Worm (Caenorhabditis elegans) whole organism, early embryonic: ENCODE measurements around the gene bcmo-1.

ENCODE experiments used
- B0310.2 ChIP-seq: sonication (generic microtip); optimal IDR thresholded peaks from 2 replicates; lab custom pipeline; 2016; ENCODE audit warnings: mild to moderate bottlenecking, missing genetic modification characterization, missing compliant biosample characterization
- F13C5.2 ChIP-seq: sonication (generic microtip); optimal IDR thresholded peaks from 2 replicates; lab custom pipeline; 2017; ENCODE audit warnings: mild to moderate bottlenecking, missing genetic modification characterization, inconsistent platforms, missing compliant biosample characterization
- aly-1 ChIP-seq: sonication (generic microtip); optimal IDR thresholded peaks from 2 replicates; lab custom pipeline; 2016; ENCODE audit warnings: missing genetic modification characterization, missing compliant biosample characterization
- ama-1 ChIP-seq: fragments of 150-350 bp; optimal IDR thresholded peaks from 2 replicates; lab custom pipeline; 2014
- ceh-13 ChIP-seq: fragments of 200-800 bp; sonication (Bioruptor generic); optimal IDR thresholded peaks from 2 replicates; lab custom pipeline; 2018; ENCODE audit warnings: mild to moderate bottlenecking, missing genetic modification characterization, missing compliant biosample characterization
- ceh-36 ChIP-seq: sonication (generic microtip); optimal IDR thresholded peaks from 2 replicates; lab custom pipeline; 2016; ENCODE audit warnings: missing genetic modification characterization, inconsistent platforms, missing compliant biosample characterization
- ets-7 ChIP-seq: sonication (generic microtip); optimal IDR thresholded peaks from 2 replicates; lab custom pipeline; 2016; ENCODE audit warnings: missing genotype, missing genetic modification characterization, missing compliant biosample characterization
- flt-1 ChIP-seq: fragments of 200-800 bp; sonication (Bioruptor generic); IDR thresholded peaks from 2 replicates; pipeline ENCODE4 v1.3.6; 2022; ENCODE audit warnings: missing genetic modification characterization, missing compliant biosample characterization
- hmbx-1 ChIP-seq: sonication (generic microtip); optimal IDR thresholded peaks from 2 replicates; lab custom pipeline; 2016; ENCODE audit warnings: mild to moderate bottlenecking, missing genetic modification characterization, missing compliant biosample characterization
- hmg-4 ChIP-seq: fragments of 200-800 bp; sonication (Bioruptor generic); optimal IDR thresholded peaks from 2 replicates; lab custom pipeline; 2018; ENCODE audit warnings: mild to moderate bottlenecking, missing genetic modification characterization, missing compliant biosample characterization
- hnd-1 ChIP-seq: sonication (generic microtip); optimal IDR thresholded peaks from 2 replicates; lab custom pipeline; 2016; ENCODE audit warnings: missing genetic modification characterization, missing compliant biosample characterization
- pes-1 ChIP-seq: fragments of 200-800 bp; sonication (Bioruptor generic); IDR thresholded peaks from 2 replicates; pipeline ENCODE4 v1.3.6; 2022; ENCODE audit warnings: missing genetic modification reagents, missing genetic modification characterization, missing compliant biosample characterization
- scrt-1 ChIP-seq: fragments of 200-800 bp; sonication (Bioruptor generic); IDR thresholded peaks from 2 replicates; pipeline ENCODE4 v1.3.6; 2022; ENCODE audit warnings: missing genetic modification characterization, missing compliant biosample characterization
- sea-1 ChIP-seq: fragments of 200-800 bp; sonication (Bioruptor generic); conservative IDR thresholded peaks from 2 replicates; pipeline ENCODE4 v1.3.6; 2022; ENCODE audit warnings: missing genetic modification characterization, missing compliant biosample characterization
- tbx-11 ChIP-seq: fragments of 200-800 bp; sonication (Bioruptor generic); IDR thresholded peaks from 2 replicates; pipeline ENCODE4 v1.3.6; 2022; ENCODE audit warnings: missing genetic modification characterization, missing compliant biosample characterization
- tbx-37 ChIP-seq: fragments of 200-800 bp; sonication (Bioruptor generic); conservative IDR thresholded peaks from 2 replicates; pipeline ENCODE4 v1.3.6; 2022; ENCODE audit warnings: missing genetic modification reagents, missing genetic modification characterization, missing compliant biosample characterization
- tra-4 ChIP-seq: sonication (generic microtip); optimal IDR thresholded peaks from 2 replicates; lab custom pipeline; 2017; ENCODE audit warnings: missing genetic modification characterization, missing compliant biosample characterization

Gene bcmo-1

DNA sequence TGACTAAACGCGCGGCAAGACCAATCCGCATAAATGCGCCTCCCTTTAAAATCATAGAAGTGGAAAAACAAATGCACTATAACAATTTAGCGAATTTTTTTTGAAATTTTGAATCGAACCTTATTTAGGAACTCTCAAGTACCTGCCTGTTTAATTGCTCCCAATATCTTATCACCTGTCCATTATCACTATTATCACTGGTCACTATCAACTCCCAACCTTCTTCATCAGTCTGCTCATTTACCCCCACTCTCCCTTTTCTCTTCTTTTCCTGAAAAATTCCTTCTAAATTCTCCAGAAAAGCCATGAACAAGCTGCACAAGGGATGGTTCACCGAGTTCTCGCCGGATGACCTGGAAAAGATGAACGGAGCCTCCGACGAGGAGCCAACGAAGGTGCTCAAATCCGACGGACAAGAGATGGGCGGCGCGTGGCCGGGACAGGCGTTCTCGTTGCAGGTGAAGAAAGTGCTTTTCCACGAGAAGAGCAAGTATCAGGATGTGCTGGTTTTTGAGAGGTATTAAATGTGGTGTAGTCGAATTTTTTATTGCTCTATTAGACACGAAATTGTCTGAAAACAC, 23.8 kb upstream of the bcmo-1 start, which contains the start of gene spds-1:
Gene spds-1, plus strand, starts transcription at position 298 of the 581 bp plus-strand sequence.
- TF ChIP-seq F13C5.2 (tag; lab: Kevin White, UChicago), result no peak
- no peak for TF ChIP-seq tbx-37 (GFP tag; lab: Robert Waterston, UW)
- TF ChIP-seq ceh-13 (GFP tag; lab: Kevin White, UChicago), result no peak
- TF ChIP-seq hnd-1, result no peak
- TF ChIP-seq ets-7 (tag; lab: Kevin White, UChicago), result no peak
- no peak for TF ChIP-seq aly-1
- TF ChIP-seq ceh-36, result no peak
- TF ChIP-seq hmbx-1, result no peak
- no peak for TF ChIP-seq flt-1 (GFP tag; lab: Robert Waterston, UW)
- no peak for TF ChIP-seq scrt-1
- TF ChIP-seq B0310.2 (tag; lab: Kevin White, UChicago), result no peak
- TF ChIP-seq ama-1 (lab: Kevin White, UChicago), result no peak
- TF ChIP-seq hmg-4 (GFP tag; lab: Kevin White, UChicago), result no peak
- TF ChIP-seq sea-1, result no peak
- no peak for TF ChIP-seq tbx-11
- TF ChIP-seq pes-1 (GFP tag; lab: Robert Waterston, UW), result no peak
- TF ChIP-seq tra-4, result no peak

DNA sequence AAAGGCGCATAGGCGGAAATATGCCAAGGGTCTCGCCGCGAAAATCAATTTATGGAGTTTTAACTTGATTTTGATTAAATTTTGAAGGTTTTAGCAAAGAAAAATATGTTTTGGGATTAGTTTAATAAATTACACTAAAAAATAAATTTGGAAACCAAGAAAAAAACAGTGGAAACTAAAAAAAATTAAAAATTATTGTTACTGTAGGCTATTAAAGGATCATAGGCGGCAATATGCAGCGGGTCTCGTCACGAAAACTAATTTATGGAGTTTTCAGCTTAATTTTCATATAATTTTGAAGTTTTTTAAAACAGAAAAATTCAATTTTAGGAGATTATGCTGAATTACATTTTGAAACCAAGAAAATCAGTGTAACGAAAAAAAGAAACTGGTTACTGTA, 21.7 kb upstream of the bcmo-1 start:
- TF ChIP-seq sea-1 (no peak), tbx-37 (GFP tag; lab: Robert Waterston, UW) (no peak), B0310.2 (tag; lab: Kevin White, UChicago) (no peak), hnd-1 (no peak), ceh-36 (no peak), hmbx-1 (no peak), tbx-11 (no peak), tra-4 (no peak), pes-1 (GFP tag; lab: Robert Waterston, UW) (no peak)

DNA sequence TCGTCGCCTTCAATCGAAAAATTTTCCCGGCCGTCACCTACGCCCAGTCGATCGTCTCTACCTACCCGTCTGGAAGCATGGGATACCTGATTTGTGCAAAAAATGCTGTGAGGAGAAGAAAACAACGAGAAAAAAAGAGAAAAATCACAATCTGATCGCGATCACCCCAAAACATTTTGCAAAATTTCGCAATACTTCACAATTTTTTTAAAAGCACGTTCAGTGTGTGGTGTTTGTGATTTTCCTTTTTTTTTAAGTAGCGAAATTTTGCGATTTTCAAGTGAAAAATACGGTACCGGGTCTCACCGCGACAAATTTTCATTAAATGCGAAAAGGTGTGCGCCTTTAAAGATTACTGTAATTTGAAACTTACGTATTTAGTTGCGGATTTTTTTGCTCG, 20.8 kb upstream of the bcmo-1 start:
- TF ChIP-seq tra-4 (no peak), pes-1 (GFP tag; lab: Robert Waterston, UW) (no peak), tbx-11 (no peak), ceh-36 (no peak)

DNA sequence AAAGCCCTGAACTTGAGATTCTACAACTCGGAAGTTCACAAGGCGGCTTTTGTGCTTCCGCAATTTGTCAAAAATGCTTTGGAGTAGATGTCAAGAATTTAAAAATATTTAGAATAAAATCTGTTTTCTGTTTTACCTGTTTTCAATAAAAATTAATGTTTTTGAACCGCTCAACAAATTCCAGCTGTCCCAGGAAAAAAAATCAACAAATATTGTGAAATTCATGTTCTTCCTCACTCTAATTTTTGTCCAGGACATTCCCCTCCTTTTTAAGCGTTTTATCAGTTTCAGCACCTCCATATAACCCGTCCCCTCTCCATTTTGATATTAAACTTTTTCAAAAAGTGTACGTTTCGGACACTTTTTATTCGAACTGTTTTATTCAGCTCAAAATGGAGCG, 19.8 kb upstream of the bcmo-1 start, which contains the start of gene Y46G5A.20:
Gene Y46G5A.20, plus strand, starts transcription at position 301 of the 400 bp plus-strand sequence.
- no peak for TF ChIP-seq hnd-1

DNA sequence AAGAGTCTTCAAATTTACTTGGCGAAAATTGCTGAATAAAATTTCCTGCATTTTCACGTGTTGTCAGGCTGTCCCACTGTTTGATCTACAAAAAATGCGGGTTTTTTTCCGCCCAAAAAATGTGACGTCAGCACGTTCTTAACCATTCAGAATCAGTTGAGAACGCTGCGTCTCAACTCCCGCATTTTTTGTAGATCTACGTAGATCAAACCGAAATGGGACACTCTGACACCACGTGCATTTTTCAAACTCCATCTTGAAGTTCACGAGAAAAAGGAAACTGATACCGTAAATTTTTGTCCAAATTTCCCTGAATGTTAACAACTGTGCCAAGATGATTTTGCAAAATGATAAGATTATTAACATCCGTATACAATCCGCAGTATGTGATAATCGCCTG, 17.2 kb upstream of the bcmo-1 start:
- TF ChIP-seq pes-1 (GFP tag; lab: Robert Waterston, UW), result no peak
- TF ChIP-seq tbx-11, result no peak
- no peak for TF ChIP-seq scrt-1
- TF ChIP-seq ceh-13 (GFP tag; lab: Kevin White, UChicago), result no peak
- no peak for TF ChIP-seq B0310.2 (tag; lab: Kevin White, UChicago)
- TF ChIP-seq F13C5.2 (tag; lab: Kevin White, UChicago), result no peak

DNA sequence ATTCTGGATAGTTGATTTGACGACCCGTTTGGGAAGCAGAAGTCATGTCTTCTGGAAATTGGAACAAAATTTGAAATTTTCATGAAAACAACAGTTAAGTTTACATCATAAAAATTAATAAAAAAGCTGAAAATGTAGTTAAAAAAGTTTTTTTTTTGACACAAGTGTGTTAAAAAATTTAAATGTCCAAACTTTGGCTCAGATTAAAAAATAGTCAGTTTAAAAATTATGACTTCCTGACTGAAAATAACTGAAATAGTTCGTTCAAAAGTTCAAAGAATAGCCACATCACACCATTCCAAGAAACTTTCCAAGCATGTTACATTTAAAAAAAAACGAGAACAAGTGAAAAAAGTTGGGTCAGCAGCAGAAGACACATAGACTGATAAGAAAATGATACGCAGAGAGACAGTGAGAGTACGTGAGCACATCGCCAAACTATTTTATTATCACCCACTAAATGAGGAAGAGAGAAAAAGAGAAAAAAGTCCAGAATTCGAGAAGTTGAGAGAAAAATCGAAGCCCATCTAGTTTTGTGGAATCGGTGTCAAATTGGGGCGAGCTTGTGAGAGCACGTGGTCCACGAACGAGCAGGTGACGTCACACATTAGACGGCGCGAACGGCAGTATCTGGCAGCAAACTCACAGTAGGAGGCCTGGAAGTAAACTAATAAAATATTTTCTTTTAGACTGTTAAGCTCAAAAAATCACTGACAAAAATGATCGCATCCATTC, 13.9 kb upstream of the bcmo-1 start, which contains the start of gene acl-7:
Gene acl-7, minus strand, starts transcription at position 51 of the 735 bp plus-strand sequence.
- no peak for TF ChIP-seq tbx-37 (GFP tag; lab: Robert Waterston, UW)
- no peak for TF ChIP-seq B0310.2 (tag; lab: Kevin White, UChicago)
- TF ChIP-seq pes-1 (GFP tag; lab: Robert Waterston, UW), result no peak
- no peak for TF ChIP-seq scrt-1
- no peak for TF ChIP-seq aly-1
- no peak for TF ChIP-seq hnd-1
- TF ChIP-seq hmbx-1, result no peak
- no peak for TF ChIP-seq ceh-36
- no peak for TF ChIP-seq ceh-13 (GFP tag; lab: Kevin White, UChicago)
- TF ChIP-seq hmg-4 (GFP tag; lab: Kevin White, UChicago), result no peak
- no peak for TF ChIP-seq sea-1
- TF ChIP-seq F13C5.2 (tag; lab: Kevin White, UChicago), result no peak
- TF ChIP-seq flt-1 (GFP tag; lab: Robert Waterston, UW), result no peak
- TF ChIP-seq ets-7 (tag; lab: Kevin White, UChicago), result no peak

DNA sequence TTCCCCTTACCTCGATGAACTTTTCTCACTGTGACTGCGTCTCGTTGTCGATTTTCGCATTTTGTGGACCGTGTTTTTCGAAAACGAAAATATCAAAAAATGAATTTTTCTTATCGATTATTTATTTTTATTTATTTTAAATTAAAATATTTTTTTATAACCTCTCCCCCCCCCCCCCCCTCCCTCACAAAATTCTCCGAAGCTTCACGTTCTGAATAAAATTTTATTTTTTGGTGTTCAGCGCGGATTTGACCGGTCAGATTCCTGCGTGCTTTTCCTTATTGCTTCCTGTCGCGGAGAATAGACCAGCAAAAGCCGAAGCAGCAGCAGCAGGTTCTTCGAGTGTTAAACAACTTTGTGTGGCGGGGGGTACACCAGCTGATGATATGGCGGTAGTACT, 12.0 kb upstream of the bcmo-1 start, which contains the start of gene Y46G5A.22:
Gene Y46G5A.22, minus strand, starts transcription at position 101 of the 400 bp plus-strand sequence.
- TF ChIP-seq flt-1 (GFP tag; lab: Robert Waterston, UW) (no peak), sea-1 (no peak), ceh-36 (no peak), ceh-13 (GFP tag; lab: Kevin White, UChicago) (no peak)

DNA sequence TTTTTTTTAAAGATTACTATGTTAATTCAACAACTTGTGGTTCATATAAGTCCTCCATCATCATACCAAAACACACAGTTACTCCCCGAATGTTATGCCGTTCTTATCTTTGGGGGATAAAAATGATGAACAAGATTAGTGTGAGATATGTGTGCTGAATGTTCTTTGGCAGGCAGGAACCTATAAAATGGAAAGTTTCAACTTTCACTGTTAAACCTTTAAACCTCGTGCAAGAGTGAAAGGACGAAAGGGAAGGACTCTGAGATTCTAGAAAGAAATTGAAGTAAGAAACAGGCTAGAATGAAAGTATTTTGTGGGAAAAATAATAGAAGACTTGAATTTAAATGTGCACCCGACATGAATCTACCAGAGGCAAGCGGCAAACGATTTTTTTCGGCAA, 10.5 kb upstream of the bcmo-1 start:
- TF ChIP-seq aly-1 (no peak), tra-4 (no peak), ceh-36 (no peak), ets-7 (tag; lab: Kevin White, UChicago) (no peak), hnd-1 (no peak), F13C5.2 (tag; lab: Kevin White, UChicago) (no peak), pes-1 (GFP tag; lab: Robert Waterston, UW) (no peak), tbx-11 (no peak), hmg-4 (GFP tag; lab: Kevin White, UChicago) (no peak), sea-1 (no peak)

DNA sequence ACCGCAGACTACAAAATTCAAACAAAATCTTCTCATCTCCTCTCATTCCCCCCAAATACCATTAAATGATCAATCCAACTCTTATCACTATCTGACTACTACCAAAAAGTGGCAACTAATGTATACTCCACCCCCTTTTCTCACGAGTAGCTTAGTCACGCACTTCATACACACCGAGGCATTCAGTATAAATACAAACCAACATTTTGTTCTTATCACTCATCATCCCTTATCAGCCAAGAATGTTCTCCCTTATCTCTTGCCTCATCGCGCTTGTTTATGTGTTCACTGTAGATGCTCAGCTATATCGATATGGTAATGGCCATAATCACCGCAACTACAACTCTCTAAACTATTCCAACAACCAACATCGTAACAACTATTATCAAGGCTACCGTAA, 7.0 kb upstream of the bcmo-1 start, which contains the start of gene Y46G5A.36:
Gene Y46G5A.36, plus strand, starts transcription at position 243 of the 400 bp plus-strand sequence.
- TF ChIP-seq sea-1, result no peak
- no peak for TF ChIP-seq ets-7 (tag; lab: Kevin White, UChicago)
- no peak for TF ChIP-seq tbx-37 (GFP tag; lab: Robert Waterston, UW)
- no peak for TF ChIP-seq pes-1 (GFP tag; lab: Robert Waterston, UW)
- TF ChIP-seq ama-1 (lab: Kevin White, UChicago), result no peak
- no peak for TF ChIP-seq hmbx-1
- no peak for TF ChIP-seq aly-1
- no peak for TF ChIP-seq hmg-4 (GFP tag; lab: Kevin White, UChicago)
- TF ChIP-seq F13C5.2 (tag; lab: Kevin White, UChicago), result no peak
- TF ChIP-seq ceh-36, result no peak
- no peak for TF ChIP-seq hnd-1
- TF ChIP-seq flt-1 (GFP tag; lab: Robert Waterston, UW), result no peak
- TF ChIP-seq tbx-11, result no peak
- TF ChIP-seq ceh-13 (GFP tag; lab: Kevin White, UChicago), result no peak
- TF ChIP-seq scrt-1, result no peak
